Worm (Caenorhabditis elegans) whole organism, midembryonic: Measurements from ENCODE around the gene F08B12.4.

ENCODE experiments used
- klf-2 ChIP-seq: fragments of 200-800 bp; sonication (Bioruptor generic); conservative IDR thresholded peaks from 2 replicates; pipeline ENCODE4 v1.3.6; 2022; ENCODE audit warnings: missing genetic modification reagents, missing genetic modification characterization, missing compliant biosample characterization
- ztf-23 ChIP-seq: fragments of 200-800 bp; sonication (Bioruptor generic); IDR thresholded peaks from 2 replicates; pipeline ENCODE4 v1.3.6; 2022; ENCODE audit warnings: missing genetic modification reagents, missing genetic modification characterization, missing compliant biosample characterization

ce11 chrX:11364914-11365313, 42.6 kb downstream of the F08B12.4 start:
- TF ChIP-seq ztf-23 (no peak), klf-2 (no peak)
